Fruit fly (Drosophila melanogaster): ENCODE results near the gene RecQ5.
A peak's percentile ranks its signal among the peaks of the same experiment; 100 is the strongest.

RecQ5 gene

DNA sequence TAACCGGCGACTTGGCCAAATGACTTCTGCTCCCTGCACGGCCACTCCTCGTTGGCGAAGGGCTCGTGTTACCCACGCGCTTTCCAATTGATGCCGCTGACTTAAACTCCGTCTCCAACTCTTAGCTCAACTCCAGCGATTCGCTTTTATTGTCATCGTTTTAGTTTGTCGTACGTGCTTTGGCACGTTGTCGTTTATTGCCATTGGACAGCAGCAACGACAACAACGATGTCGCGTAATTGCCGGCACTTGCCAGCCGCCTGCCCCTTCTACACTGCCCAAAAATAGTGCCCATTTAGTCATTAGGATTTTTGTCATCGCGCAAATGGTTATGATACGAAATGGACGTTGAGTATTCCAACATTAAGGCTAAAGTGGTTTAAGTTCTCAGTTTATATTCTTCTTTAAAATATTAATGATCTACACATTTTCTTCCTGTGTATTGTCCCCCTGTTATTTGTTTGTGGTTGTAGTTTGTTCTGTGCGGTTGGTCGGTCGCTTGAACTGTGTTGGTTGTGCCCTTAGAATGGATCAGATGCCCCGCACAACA is 34.0 kb upstream of the RecQ5 start (continued):
- TF ChIP-seq CG7556 (GFP tag; optimal IDR thresholded peaks at IDR 0.05) (peak; percentile 89), Ets97D (GFP tag; optimal IDR thresholded peaks at IDR 0.05) (peak; percentile 68), CTCF (GFP tag; optimal IDR thresholded peaks at IDR 0.05) (peak; percentile 62), E2f2 (GFP tag; IDR thresholded peaks at IDR 0.05) (peak; percentile 62), CG14667 (GFP tag; IDR thresholded peaks at IDR 0.05) (peak; percentile 87), br (optimal IDR thresholded peaks at IDR 0.05) (no peak), CG31441 (GFP tag; IDR thresholded peaks at IDR 0.05) (peak; percentile 93), sob (GFP tag; IDR thresholded peaks at IDR 0.05) (peak; percentile 91), CG4424 (GFP tag; optimal IDR thresholded peaks at IDR 0.05) (peak; percentile 75), CG5180 (GFP tag; optimal IDR thresholded peaks at IDR 0.05) (peak; percentile 78), yki (optimal IDR thresholded peaks at IDR 0.05) (no peak), Tbp (GFP tag; optimal IDR thresholded peaks at IDR 0.05) (no peak), Atf-2 (GFP tag; optimal IDR thresholded peaks at IDR 0.05) (peak; percentile 86), gsb-n (tag; optimal IDR thresholded peaks at IDR 0.05) (peak; percentile 84), Mrtf (GFP tag; IDR thresholded peaks at IDR 0.05) (peak; percentile 77), NC2α (GFP tag; optimal IDR thresholded peaks at IDR 0.05) (peak; percentile 86), al (GFP tag; IDR thresholded peaks at IDR 0.05) (peak; percentile 55), CG7839 (tag; optimal IDR thresholded peaks at IDR 0.05) (peak; percentile 93), psq (GFP tag; optimal IDR thresholded peaks at IDR 0.05) (peak; percentile 54), CG12236 (GFP tag; optimal IDR thresholded peaks at IDR 0.05) (peak; percentile 81), YL-1 (GFP tag; optimal IDR thresholded peaks at IDR 0.05) (peak; percentile 27), CG10979 (tag; optimal IDR thresholded peaks at IDR 0.05) (peak; percentile 83), ase (GFP tag; IDR thresholded peaks at IDR 0.05) (peak; percentile 79), phol (tag; optimal IDR thresholded peaks at IDR 0.05) (peak; percentile 81), CG8359 (GFP tag; optimal IDR thresholded peaks at IDR 0.05; ENCODE audit: borderline replicate concordance) (peak; percentile 79), Atf3 (GFP tag; optimal IDR thresholded peaks at IDR 0.05) (peak; percentile 88), CG7786 (GFP tag; optimal IDR thresholded peaks at IDR 0.05) (peak; percentile 83), CG4360 (GFP tag; IDR thresholded peaks at IDR 0.05) (0 out of 2 replicates have a peak, but pooled peaks have one; percentile 15), hb (GFP tag; IDR thresholded peaks at IDR 0.05; ENCODE audit: partially characterized antibody) (no peak), CG17328 (GFP tag; IDR thresholded peaks at IDR 0.05) (peak; percentile 91), Usf (GFP tag; optimal IDR thresholded peaks at IDR 0.05) (peak; percentile 61), fd3F (GFP tag; optimal IDR thresholded peaks at IDR 0.05) (peak; percentile 68), tup (GFP tag; optimal IDR thresholded peaks at IDR 0.05) (peak; percentile 79), Dek (tag; optimal IDR thresholded peaks at IDR 0.05) (peak; percentile 75), Scr (GFP tag; IDR thresholded peaks at IDR 0.05; ENCODE audit: partially characterized antibody) (no peak), Xrp1 (GFP tag; IDR thresholded peaks at IDR 0.05) (peak; percentile 95), CG11695 (GFP tag; IDR thresholded peaks at IDR 0.05) (peak; percentile 85), p53 (GFP tag; optimal IDR thresholded peaks at IDR 0.05) (peak; percentile 51), Camta (GFP tag; optimal IDR thresholded peaks at IDR 0.05) (peak; percentile 85), grn (GFP tag; optimal IDR thresholded peaks at IDR 0.05) (peak; percentile 61), CG4820 (GFP tag; optimal IDR thresholded peaks at IDR 0.05) (peak; percentile 91), CG4730 (GFP tag; IDR thresholded peaks at IDR 0.05) (peak; percentile 82), CG31224 (GFP tag; IDR thresholded peaks at IDR 0.05) (peak; percentile 68), chif (GFP tag; optimal IDR thresholded peaks at IDR 0.05) (peak; percentile 92 to 94), CG6854 (GFP tag; optimal IDR thresholded peaks at IDR 0.05) (peak; percentile 58), caup (GFP tag; optimal IDR thresholded peaks at IDR 0.05; ENCODE audit: severe bottlenecking) (peak; percentile 90), Fer2 (tag; optimal IDR thresholded peaks at IDR 0.05) (peak; percentile 49), pfk (GFP tag; optimal IDR thresholded peaks at IDR 0.05) (no peak), ab (GFP tag; optimal IDR thresholded peaks at IDR 0.05) (peak; percentile 60), E2f1 (GFP tag; IDR thresholded peaks at IDR 0.05) (peak; percentile 83), jing (GFP tag; optimal IDR thresholded peaks at IDR 0.05) (peak; percentile 80), cad (GFP tag; optimal IDR thresholded peaks at IDR 0.05) (no peak)
